Worm (Caenorhabditis elegans): Measurements from ENCODE around the gene chw-1.

The chw-1 gene

DNA sequence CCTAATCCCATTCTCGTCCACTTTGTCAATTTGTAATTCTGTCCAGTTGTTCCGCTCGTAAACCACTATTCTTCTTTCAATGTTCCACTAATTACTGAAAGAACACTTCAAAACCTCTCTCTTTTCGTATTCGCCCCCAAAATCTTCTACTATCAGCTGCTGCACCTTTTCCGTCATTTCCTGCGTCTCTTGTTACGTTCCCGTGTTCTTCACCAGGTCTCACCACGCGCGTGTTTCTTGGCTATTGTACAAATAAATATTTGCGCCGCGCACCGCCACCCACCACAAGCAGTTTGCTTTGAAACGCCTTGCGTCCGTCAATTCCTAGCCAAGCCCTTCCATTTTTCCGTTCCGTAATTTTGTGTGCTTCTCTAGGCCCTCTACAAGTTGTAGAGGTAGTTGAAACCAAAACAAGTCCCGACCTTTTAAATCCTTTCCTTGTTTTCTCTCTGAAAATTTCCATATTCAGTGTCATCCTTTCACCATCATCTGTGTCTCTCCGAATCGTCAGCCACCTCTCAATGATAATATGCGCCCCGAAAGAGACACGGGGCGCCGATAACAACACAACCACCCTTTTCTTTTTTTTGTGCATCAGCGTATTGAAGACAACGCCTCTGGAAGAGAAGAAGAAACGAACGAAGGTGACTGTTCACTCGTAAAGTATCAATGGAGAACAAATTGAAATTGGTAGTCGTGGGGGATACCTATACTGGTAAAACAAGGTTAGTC lies 16.2 kb downstream of the chw-1 start, which contains the start of the genes crp-1 and Y32F6B.9:
crp-1 (plus strand) TSS at position 468 of the 732 bp plus-strand sequence.
Y32F6B.9 (plus strand) TSS at position 603 of the 732 bp plus-strand sequence.
- no peak for TF ChIP-seq unc-62 (GFP tag; optimal IDR thresholded peaks at IDR 0.05)

DNA sequence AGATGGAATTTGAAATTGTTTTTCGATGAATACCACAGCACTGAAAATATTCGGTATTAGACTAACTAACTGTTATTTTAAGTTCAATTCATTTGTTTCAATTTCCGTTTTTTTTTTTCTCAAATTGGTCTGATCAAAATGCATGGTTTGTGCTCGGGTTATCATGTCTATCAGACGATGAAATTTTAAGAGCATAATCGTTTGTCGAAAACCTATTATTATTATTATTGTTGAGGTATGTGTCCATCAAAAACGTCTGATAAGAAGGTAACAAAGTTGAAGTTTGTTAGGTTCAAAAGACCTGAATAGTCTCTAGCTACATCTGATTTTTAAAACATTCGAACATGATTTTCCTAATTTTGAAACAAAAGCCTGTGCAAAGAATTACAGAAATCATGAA lies 21.9 kb downstream of the chw-1 start:
- no peak for TF ChIP-seq unc-62 (GFP tag; optimal IDR thresholded peaks at IDR 0.05)

DNA sequence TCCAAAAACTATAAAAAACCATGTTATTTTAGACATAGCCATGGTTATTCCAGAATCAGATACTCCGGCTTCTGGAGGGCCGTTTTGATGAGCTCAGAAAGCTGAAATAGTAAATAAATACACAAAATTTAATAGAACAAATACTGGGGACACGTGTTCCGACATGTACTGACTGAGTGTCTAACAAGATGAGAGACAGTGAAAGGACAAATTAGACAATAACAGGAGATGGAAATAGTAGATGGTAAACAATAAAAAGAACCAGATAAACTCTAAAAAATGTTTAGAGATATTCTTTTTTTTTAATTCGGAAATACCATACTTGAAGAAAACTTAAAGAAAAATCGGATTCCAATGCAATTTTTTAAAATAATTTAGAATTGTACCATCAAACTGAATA lies 22.6 kb downstream of the chw-1 start, which contains the start of gene Y32F6B.1:
Y32F6B.1 (minus strand) TSS at position 101 of the 400 bp plus-strand sequence.
- TF ChIP-seq unc-62 (GFP tag; optimal IDR thresholded peaks at IDR 0.05) = no peak

DNA sequence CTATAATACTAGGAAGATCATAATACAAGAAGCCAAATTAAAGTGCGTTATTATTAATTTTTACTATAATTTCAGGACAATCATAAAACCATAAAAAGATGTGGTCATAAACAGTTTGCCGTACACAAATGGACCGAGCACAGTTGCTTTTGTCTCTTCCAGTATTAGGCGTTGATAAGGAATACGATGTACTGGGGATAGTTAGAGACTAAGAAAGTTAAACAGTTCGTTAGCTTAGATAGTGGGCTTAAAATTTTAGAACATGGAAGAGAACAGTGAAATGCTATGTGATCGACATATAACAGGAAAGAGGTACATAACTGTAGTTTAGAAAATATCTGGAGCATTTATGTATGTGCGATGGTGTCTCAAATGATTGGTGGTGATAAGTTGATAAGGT lies 23.3 kb downstream of the chw-1 start:
- TF ChIP-seq unc-62 (GFP tag; optimal IDR thresholded peaks at IDR 0.05) = no peak

DNA sequence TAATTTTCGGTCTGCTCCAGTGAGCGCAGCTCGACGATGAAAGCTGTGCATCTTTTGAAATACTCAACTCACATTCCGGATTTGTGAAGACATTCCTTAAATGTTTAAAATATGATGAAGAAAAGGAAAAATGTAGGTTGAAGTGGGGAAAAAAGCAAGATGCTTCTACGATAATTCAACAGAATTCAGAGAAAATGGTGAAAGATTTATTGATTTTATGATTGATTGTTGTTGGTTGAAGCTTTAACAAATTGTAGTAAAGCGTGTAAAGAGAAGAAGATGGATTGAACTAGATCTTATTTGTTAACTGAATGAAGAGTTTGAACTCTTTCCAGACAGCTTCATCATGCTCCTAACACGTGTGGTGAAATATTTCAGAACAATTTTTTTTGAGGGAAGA lies 27.9 kb downstream of the chw-1 start, which contains the start of gene ncx-5:
ncx-5 (minus strand) TSS at position 101 of the 400 bp plus-strand sequence.
- no peak for TF ChIP-seq unc-62 (GFP tag; optimal IDR thresholded peaks at IDR 0.05)

DNA sequence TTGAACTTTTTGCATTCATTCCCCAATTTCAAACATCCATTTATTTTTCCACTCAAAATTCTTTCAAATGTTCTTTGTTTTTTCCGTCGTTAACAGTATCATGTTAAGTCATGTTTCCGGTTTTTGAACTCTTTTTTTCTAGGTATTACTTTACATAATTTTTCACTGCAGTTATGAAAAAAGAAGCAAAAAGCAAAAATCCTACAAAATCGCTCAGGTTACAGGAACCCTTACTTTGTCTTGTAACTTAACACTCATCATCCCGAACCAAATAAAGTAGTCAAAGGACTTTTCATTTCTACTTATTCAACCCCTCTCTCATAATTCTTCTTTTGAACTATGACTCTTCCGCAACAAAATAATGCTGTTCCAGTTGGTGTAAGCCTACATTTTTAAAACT lies 29.4 kb downstream of the chw-1 start, which contains the start of gene aqp-5:
aqp-5 (plus strand) TSS at position 301 of the 400 bp plus-strand sequence.
- no peak for TF ChIP-seq unc-62 (GFP tag; optimal IDR thresholded peaks at IDR 0.05)

DNA sequence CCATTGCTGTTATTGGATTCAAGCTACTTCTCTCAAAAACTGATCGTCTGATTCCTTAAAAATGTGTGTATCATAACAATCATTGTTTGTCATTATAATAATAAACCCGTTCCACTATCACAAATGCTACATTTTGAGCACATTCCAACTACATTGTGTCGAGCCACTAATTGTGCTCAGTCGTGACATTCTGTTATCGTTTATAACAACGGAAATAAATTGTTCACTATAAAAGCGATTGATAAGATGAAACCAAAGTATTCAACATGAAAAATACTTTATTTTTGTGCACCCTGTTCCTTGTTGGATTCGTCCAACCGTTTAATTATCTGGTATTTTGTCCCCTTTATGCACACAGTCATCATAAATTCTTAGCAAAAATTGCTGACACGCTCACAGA lies 31.1 kb downstream of the chw-1 start, which contains the start of gene ugt-33:
ugt-33 (plus strand) TSS at position 260 of the 400 bp plus-strand sequence.
- no peak for TF ChIP-seq unc-62 (GFP tag; optimal IDR thresholded peaks at IDR 0.05)

DNA sequence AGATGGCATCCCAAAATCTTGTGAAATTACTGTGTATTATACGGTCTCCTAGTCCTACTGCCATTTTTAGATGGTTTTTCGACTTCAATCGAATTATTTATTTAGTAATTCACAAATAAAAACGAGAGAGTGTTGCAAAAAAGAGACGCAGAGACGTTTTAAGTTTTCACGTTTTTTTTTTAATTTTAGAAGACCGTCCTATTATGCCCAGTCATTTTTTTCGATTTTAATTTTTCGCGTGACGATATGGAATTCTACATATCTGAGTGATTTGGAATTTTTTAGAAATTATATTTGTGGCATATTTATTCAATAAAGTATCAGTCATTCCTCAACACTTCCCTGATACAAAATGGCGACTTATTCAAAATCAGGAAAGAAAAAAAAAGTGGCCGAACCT lies 34.7 kb downstream of the chw-1 start, which contains the start of gene C35A5.4:
C35A5.4 (plus strand) TSS at position 301 of the 400 bp plus-strand sequence.
- TF ChIP-seq unc-62 (GFP tag; optimal IDR thresholded peaks at IDR 0.05) = no peak

DNA sequence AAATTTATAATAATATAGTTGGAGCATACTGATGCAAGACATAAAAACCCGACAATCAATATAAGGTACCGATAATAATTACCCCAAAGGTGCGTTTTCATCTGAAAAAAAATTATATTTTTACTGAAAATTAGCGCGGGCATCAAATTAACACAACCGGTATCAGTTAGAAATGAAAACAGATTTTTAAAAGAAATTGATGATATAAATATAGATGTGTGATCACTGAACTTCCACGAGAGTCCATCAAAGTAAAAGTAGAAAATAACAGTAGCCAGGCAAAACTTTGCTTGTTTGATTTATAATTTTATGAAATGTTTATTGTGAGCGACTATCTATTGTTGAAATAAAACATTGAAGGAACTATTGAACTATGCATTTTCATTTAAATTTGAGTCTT lies 39.2 kb downstream of the chw-1 start, which contains the start of gene C35A5.3:
C35A5.3 (minus strand) TSS at position 101 of the 400 bp plus-strand sequence.
- TF ChIP-seq unc-62 (GFP tag; optimal IDR thresholded peaks at IDR 0.05) = no peak

DNA sequence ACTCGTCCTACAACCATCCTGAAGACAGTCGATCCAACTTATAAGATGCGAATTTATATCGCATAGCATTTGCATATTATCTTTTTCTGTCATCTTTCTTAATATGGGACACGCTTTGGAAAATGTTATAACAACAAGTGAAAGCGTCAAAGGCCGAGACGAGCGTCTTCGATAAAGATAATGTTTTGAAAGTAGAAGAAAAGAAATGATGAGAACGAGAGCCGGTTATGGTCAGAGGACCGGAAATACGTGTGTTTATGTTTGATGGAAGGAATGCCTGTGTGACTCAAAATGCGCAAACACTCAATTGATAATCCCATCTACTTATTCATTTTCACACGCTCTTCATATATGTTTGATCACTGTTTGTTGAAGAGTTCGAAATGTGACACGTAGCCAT lies 40.9 kb downstream of the chw-1 start, which contains the start of gene C35A5.11:
C35A5.11 (minus strand) TSS at position 101 of the 400 bp plus-strand sequence.
- TF ChIP-seq unc-62 (GFP tag; optimal IDR thresholded peaks at IDR 0.05) = no peak

DNA sequence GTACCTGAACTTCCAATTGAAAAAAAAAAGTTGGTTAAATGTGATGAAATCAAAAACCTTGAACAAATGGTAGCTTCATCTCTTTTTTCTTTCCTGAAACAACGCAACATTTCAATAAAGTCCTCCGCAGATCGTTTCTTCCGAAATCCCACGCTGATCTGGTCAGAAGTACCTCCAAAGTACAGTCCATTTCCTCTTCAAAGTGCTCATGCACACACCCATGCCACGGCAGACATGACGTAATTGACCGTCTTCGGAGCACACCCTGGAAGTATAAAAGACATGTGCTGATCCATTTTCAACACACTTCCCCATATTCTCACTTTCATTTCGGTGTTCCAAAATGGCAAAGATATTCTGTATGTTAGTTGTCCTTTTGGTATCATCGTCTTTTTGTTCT lies 41.8 kb downstream of the chw-1 start, which contains the start of gene C35A5.10:
C35A5.10 (plus strand) TSS at position 301 of the 400 bp plus-strand sequence.
- no peak for TF ChIP-seq unc-62 (GFP tag; optimal IDR thresholded peaks at IDR 0.05)

DNA sequence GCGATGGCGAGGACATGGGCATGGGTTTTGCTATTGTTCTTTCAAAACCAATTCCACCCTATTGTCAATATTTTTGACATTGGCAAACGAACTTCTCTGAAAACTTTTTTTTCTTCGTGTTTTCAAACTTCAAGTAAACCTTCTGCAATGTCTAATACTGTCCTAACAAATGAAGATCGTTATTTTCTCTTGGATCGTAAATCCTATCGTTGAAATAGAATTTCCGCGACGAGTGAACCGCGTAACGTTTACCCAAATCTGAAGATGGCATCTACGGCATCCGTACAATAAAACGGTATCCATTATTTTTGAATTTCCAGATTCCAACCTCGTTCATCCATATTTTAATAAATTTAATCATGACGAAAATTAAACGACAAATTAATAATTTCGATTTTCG lies 43.5 kb downstream of the chw-1 start, which contains the start of gene C35A5.5:
C35A5.5 (plus strand) TSS at position 301 of the 400 bp plus-strand sequence.
- TF ChIP-seq unc-62 (GFP tag; optimal IDR thresholded peaks at IDR 0.05) = no peak

DNA sequence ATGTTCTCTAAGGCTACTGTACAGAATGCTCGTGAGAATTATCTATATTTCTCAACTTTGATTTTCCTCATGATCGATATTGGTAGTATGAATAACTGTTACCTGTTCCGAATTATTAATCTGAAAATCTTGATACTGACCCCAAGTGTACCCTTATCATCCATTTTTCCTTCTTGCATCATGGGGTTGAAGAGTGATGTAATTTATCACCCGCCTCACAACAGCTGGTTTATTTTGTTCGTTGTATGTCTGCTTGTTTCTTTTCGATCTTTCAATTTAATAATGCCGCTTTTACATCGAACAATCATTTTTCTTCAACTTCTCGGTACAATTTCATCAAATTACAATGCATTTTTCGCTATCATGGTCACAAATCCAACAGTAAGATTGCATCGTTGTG lies 46.8 kb downstream of the chw-1 start, which contains the start of gene C35A5.6:
C35A5.6 (plus strand) TSS at position 283 of the 400 bp plus-strand sequence.
- TF ChIP-seq unc-62 (GFP tag; optimal IDR thresholded peaks at IDR 0.05) = no peak
